Fruit fly (Drosophila melanogaster): ENCODE results near the gene Npc2b.
A peak's percentile ranks its signal among the peaks of the same experiment; 100 is the strongest.

The Npc2b gene

DNA sequence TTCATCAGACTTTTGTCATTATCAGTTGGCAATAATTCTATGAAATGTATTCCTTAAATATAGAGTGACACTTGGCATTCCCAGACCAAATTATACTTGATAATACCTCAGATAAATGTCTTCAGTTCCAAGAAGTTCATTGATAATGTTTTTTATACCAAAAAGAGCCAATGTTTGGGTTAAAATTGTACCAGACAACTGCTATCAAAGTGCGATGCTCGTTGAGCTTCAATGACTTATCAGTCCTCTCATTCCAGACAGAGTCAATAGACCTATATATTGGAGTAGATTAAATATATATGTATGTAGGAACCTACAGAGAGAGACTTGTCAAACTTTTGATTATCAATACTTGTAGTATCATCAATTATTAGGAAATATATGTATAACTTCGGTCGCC, 24.1 kb upstream of the Npc2b start:
- TF ChIP-seq Pif1B (GFP tag; optimal IDR thresholded peaks at IDR 0.05), result no peak
- peak; percentile 77 for TF ChIP-seq EcR (GFP tag; optimal IDR thresholded peaks at IDR 0.05)
- no peak for TF ChIP-seq rn (GFP tag; IDR thresholded peaks at IDR 0.05)
- no peak for TF ChIP-seq CG14655 (GFP tag; optimal IDR thresholded peaks at IDR 0.05)
- no peak for TF ChIP-seq gl (tag; optimal IDR thresholded peaks at IDR 0.05)

DNA sequence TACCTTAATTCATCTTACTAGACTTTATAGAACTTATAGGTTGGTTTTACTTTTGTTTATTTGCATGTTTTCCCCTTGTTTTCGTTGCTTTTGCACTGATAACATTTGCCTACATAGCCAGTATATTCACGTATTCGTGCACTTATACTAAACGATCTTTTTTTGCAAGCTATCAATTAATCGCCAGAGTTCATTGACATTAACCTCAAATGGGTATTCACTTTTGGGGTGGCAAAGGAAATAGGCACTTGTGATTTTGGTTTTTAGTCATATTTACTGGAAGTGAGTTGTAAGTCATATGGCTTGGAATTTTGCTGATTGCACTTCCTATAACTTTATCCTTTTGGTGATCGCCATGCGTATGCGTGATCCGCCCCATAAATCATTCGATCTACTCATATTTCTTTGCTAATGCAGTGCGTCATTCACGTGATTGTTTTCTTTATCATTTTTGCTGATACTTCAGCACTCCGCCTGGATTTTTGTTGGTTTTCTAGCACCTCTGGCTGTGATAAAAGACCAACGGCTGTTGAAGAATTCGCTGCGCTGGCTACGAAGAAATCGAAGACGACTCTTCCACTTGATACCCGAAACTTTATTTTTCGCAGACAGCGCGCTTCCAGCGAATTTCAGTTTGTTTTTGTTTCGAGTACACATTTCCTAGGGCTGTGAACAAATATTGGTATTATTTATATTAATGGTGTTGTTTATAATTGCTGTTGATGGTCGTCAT, 21.2 kb upstream of the Npc2b start:
- TF ChIP-seq CG14655 (GFP tag; optimal IDR thresholded peaks at IDR 0.05), result no peak
- TF ChIP-seq EcR (GFP tag; optimal IDR thresholded peaks at IDR 0.05), result peak; percentile 75

DNA sequence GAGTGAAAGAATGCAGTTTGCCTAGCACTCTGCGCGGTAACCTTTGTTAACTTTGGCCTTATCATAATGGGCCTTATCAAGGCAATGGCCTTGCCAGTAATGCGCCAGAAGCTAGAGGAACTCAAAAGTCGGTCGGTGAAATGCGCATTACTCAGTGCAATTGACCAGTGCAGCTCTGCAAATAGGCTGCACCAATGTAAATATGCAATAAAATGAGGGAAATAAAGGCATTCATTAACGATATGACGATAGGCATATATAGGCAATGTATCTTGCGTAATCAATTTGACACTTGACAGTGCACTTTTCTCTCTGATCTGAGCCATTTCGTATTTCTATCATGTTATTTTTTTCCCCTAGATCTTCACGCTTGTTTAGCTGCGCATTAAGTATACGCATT, 19.2 kb upstream of the Npc2b start:
- no peak for TF ChIP-seq CG13204 (GFP tag; optimal IDR thresholded peaks at IDR 0.05)
- TF ChIP-seq CG17806 (tag; optimal IDR thresholded peaks at IDR 0.05), result no peak
- TF ChIP-seq CG34367 (tag; optimal IDR thresholded peaks at IDR 0.05), result no peak
- no peak for TF ChIP-seq CG10348 (GFP tag; IDR thresholded peaks at IDR 0.05)
- peak; percentile 24 for TF ChIP-seq Pif1B (GFP tag; optimal IDR thresholded peaks at IDR 0.05)
- peak; percentile 25 for TF ChIP-seq Pif1A (GFP tag; optimal IDR thresholded peaks at IDR 0.05)
- no peak for TF ChIP-seq CG8301 (tag; optimal IDR thresholded peaks at IDR 0.05)
- TF ChIP-seq CG15710 (tag; optimal IDR thresholded peaks at IDR 0.05), result no peak
- TF ChIP-seq CG9948 (tag; optimal IDR thresholded peaks at IDR 0.05), result no peak
- TF ChIP-seq rn (GFP tag; IDR thresholded peaks at IDR 0.05), result no peak
- TF ChIP-seq gl (tag; optimal IDR thresholded peaks at IDR 0.05), result peak; percentile 23

DNA sequence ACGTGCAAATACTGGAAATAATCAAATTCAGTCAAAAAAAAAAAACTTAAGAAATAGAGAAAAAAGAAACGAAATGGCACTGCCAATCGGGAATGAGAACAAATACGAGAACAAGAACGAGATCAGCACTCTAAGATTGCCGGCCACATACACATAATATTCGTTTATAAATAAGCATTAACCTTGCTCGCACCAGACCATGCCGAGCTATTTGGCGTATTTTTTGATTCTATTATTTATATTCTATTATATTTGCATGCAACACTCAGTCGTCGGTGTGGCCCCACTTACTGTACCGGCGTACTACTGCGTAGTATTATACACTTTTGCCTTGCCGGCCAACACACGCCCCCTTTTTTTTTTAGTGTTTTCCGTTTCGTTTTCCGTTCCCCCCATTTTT, 18.7 kb upstream of the Npc2b start:
- TF ChIP-seq CG9948 (tag; optimal IDR thresholded peaks at IDR 0.05), result no peak
- TF ChIP-seq CG4496 (GFP tag; IDR thresholded peaks at IDR 0.05), result 0 out of 3 replicates have a peak, but pooled peaks have one; percentile 40
- TF ChIP-seq CG32121 (GFP tag; IDR thresholded peaks at IDR 0.05), result peak; percentile 19; the same call in 1 of the 2 replicates
- no peak for TF ChIP-seq CG15710 (tag; optimal IDR thresholded peaks at IDR 0.05)

DNA sequence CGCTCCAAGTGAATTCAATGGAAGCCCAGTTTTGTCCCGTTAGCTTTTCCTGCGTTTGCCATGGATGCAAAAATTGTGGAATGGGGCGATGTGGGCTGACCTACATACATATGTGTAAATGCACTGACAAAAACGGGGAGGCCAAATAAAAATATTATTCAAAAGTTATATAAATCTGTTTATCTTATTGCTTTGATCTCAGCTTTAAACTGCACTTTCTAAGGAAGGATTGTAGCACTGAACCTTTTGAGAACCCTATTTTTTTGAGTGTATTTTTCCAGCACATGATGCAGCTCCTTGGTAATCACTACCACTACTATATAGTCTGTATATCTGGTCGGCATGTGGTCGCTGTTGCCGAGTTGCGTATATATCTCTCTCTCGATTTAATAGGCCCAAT, 12.3 kb upstream of the Npc2b start:
- TF ChIP-seq CG13204 (GFP tag; optimal IDR thresholded peaks at IDR 0.05), result no peak
- TF ChIP-seq gl (tag; optimal IDR thresholded peaks at IDR 0.05), result no peak
- peak; percentile 68 for TF ChIP-seq CG8301 (tag; optimal IDR thresholded peaks at IDR 0.05)
- 0 out of 2 replicates have a peak, but pooled peaks have one; percentile 26 for TF ChIP-seq CG12605 (GFP tag; IDR thresholded peaks at IDR 0.05)
- peak; percentile 55 for TF ChIP-seq CG14655 (GFP tag; optimal IDR thresholded peaks at IDR 0.05)
- peak; percentile 13 for TF ChIP-seq CG34367 (tag; optimal IDR thresholded peaks at IDR 0.05)
- TF ChIP-seq CG32121 (GFP tag; IDR thresholded peaks at IDR 0.05), result peak; percentile 54; the same call in 1 of the 2 replicates
- TF ChIP-seq CG15710 (tag; optimal IDR thresholded peaks at IDR 0.05), result peak; percentile 58
- TF ChIP-seq fd96Ca (GFP tag; IDR thresholded peaks at IDR 0.05), result no peak
- TF ChIP-seq Snoo (tag; optimal IDR thresholded peaks at IDR 0.05), result peak; percentile 21
- peak; percentile 41 for TF ChIP-seq Pif1B (GFP tag; optimal IDR thresholded peaks at IDR 0.05)
- no peak for TF ChIP-seq CG10348 (GFP tag; IDR thresholded peaks at IDR 0.05)
- TF ChIP-seq CG8159 (tag; optimal IDR thresholded peaks at IDR 0.05), result peak; percentile 71
- peak; percentile 36 for TF ChIP-seq D1 (tag; optimal IDR thresholded peaks at IDR 0.05)
- TF ChIP-seq CG9948 (tag; optimal IDR thresholded peaks at IDR 0.05), result peak; percentile 39
- peak; percentile 85 for TF ChIP-seq CG4496 (GFP tag; IDR thresholded peaks at IDR 0.05)
- peak; percentile 72 for TF ChIP-seq CG17806 (tag; optimal IDR thresholded peaks at IDR 0.05)
- peak; percentile 43 for TF ChIP-seq Pif1A (GFP tag; optimal IDR thresholded peaks at IDR 0.05)

DNA sequence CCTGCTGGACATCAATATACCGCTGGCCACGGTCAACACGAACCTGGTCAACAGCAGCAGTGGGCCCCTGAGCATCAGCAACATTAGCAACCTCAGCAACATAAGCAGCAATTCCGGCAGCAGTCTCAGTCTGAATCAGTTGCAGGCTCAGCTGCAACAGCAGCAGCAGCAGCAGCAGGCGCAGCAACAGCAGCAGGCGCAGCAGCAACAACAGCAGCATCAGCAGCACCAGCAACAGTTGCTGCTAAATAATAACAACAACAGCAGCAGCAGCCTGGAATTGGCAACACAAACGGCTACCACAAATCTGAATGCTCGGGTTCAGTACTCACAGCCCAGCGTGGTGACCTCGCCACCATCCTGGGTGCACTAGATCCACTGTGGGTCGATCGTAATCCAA, 7.8 kb upstream of the Npc2b start:
- no peak for TF ChIP-seq Snoo (tag; optimal IDR thresholded peaks at IDR 0.05)
- no peak for TF ChIP-seq D1 (tag; optimal IDR thresholded peaks at IDR 0.05)
- TF ChIP-seq EcR (GFP tag; optimal IDR thresholded peaks at IDR 0.05), result no peak
- no peak for TF ChIP-seq rn (GFP tag; IDR thresholded peaks at IDR 0.05)
- TF ChIP-seq CG32121 (GFP tag; IDR thresholded peaks at IDR 0.05), result no peak
- TF ChIP-seq fd96Ca (GFP tag; IDR thresholded peaks at IDR 0.05), result no peak
- TF ChIP-seq CG9948 (tag; optimal IDR thresholded peaks at IDR 0.05), result no peak
- no peak for TF ChIP-seq CG15710 (tag; optimal IDR thresholded peaks at IDR 0.05)
- TF ChIP-seq CG4496 (GFP tag; IDR thresholded peaks at IDR 0.05), result no peak
- no peak for TF ChIP-seq CG10348 (GFP tag; IDR thresholded peaks at IDR 0.05)
- no peak for TF ChIP-seq CG8159 (tag; optimal IDR thresholded peaks at IDR 0.05)
- no peak for TF ChIP-seq Ets98B (GFP tag; IDR thresholded peaks at IDR 0.05)
- TF ChIP-seq CG8301 (tag; optimal IDR thresholded peaks at IDR 0.05), result no peak
- no peak for TF ChIP-seq CG14655 (GFP tag; optimal IDR thresholded peaks at IDR 0.05)
- TF ChIP-seq CG13204 (GFP tag; optimal IDR thresholded peaks at IDR 0.05), result no peak

DNA sequence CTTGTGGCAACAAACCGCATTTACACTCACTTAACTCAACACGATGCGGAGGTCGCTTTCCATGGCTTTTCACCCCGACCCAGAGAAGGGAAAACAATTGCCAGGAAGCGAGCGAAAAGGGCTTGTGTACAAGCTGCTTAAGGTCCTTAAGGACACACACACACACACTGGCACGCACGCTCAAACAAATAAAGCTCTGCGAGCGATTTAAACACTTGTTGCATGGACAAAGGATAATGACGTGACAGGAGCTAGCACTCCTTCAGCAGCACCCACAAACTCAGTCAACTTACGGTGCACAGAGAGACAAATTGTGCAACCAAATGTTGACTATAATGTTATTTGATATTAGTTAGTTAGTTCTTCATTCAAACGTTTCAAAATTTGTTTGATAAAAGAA, 3.8 kb upstream of the Npc2b start:
- TF ChIP-seq Ets98B (GFP tag; IDR thresholded peaks at IDR 0.05) (no peak), CG8159 (tag; optimal IDR thresholded peaks at IDR 0.05) (peak; percentile 20)
